Worm (Caenorhabditis elegans): Measurements from ENCODE around the gene Y54F10BM.22.

Gene Y54F10BM.22

DNA sequence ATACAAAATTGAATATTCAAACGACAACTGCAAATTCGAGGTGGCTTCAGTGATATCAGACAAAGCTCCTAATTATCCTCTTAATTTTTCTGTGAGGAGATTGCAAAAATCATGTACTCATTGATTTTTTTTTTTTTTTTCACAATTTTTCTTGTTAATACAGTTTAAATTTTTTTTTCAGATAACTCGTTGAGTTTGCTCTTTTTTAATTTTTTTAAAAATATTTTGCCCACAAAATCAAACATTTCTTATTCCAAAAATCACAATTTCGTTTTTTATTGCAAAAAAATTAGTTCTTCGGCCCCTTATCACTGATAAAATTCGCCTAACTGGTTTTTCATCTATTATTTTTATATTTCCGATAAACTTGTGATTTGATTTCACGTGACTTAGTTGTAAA is 3.9 kb upstream of the Y54F10BM.22 start, which contains the start of gene Y54F10BM.21:
TSS of gene Y54F10BM.21 (plus strand) at position 301 of the 400 bp plus-strand sequence.
- TF ChIP-seq zag-1 (tag; optimal IDR thresholded peaks at IDR 0.05): no peak
- no peak for TF ChIP-seq nhr-129 (tag; optimal IDR thresholded peaks at IDR 0.05)
- TF ChIP-seq egl-27 (tag; optimal IDR thresholded peaks at IDR 0.05): no peak

DNA sequence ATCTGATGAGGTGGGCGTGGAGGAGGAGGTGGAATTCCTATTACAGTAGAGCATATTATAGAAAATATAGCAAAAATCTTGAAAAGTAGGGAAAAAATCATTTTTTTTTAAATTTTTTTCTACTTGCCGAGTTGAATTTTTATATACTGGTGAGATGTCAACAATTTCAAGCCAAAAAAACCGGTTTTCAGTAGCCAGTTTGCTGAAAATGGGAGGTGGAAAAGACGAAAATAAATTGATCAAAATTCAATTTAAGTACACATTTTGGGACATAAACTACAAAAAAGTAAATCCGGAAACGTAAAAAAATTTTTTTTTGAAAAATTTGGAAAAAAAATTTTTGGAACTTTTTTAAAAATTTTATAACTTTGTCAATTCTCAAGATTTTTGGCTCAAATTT is 1.2 kb upstream of the Y54F10BM.22 start, which contains the start of gene Y54F10BM.23:
TSS of gene Y54F10BM.23 (minus strand) at position 101 of the 400 bp plus-strand sequence.
- TF ChIP-seq sem-4 (tag; optimal IDR thresholded peaks at IDR 0.05) (no peak), nhr-25 (tag; optimal IDR thresholded peaks at IDR 0.05) (no peak), nhr-10 (tag; optimal IDR thresholded peaks at IDR 0.05) (no peak)

ce11 chrIII:2281975-2282957 is 1.6 kb downstream of the Y54F10BM.22 start, which contains the start of gene Y54F10BM.3:
Y54F10BM.3 (plus strand) TSS chrIII:2282025.
- TF ChIP-seq ama-1 (optimal IDR thresholded peaks at IDR 0.05): no peak
- TF ChIP-seq lin-11 (tag; optimal IDR thresholded peaks at IDR 0.05): no peak
- no peak for TF ChIP-seq ztf-4 (tag; optimal IDR thresholded peaks at IDR 0.05)
- TF ChIP-seq Y55F3AM.14 (GFP tag; optimal IDR thresholded peaks at IDR 0.05): no peak
- no peak for TF ChIP-seq nhr-21 (tag; optimal IDR thresholded peaks at IDR 0.05)
- TF ChIP-seq lin-39 (tag; optimal IDR thresholded peaks at IDR 0.05): no peak
- no peak for TF ChIP-seq nhr-10 (tag; optimal IDR thresholded peaks at IDR 0.05)
- no peak for TF ChIP-seq alr-1 (tag; optimal IDR thresholded peaks at IDR 0.05)
- TF ChIP-seq blmp-1 (tag; optimal IDR thresholded peaks at IDR 0.05; ENCODE audit: insufficient read depth): no peak
- no peak for TF ChIP-seq elt-3 (tag; optimal IDR thresholded peaks at IDR 0.05)
- TF ChIP-seq mab-5 (tag; optimal IDR thresholded peaks at IDR 0.05): no peak
- TF ChIP-seq nhr-237 (tag; optimal IDR thresholded peaks at IDR 0.05): no peak
- no peak for TF ChIP-seq C34F6.9 (tag; optimal IDR thresholded peaks at IDR 0.05)
- TF ChIP-seq peb-1 (tag; optimal IDR thresholded peaks at IDR 0.05): no peak
- TF ChIP-seq gmeb-1 (tag; optimal IDR thresholded peaks at IDR 0.05): no peak
- no peak for TF ChIP-seq nhr-6 (tag; optimal IDR thresholded peaks at IDR 0.05)

- TF ChIP-seq lsy-2 (tag; optimal IDR thresholded peaks at IDR 0.05): no peak
- no peak for TF ChIP-seq mdl-1 (tag; optimal IDR thresholded peaks at IDR 0.05)
- no peak for TF ChIP-seq zag-1 (tag; optimal IDR thresholded peaks at IDR 0.05)
- no peak for TF ChIP-seq F13H6.1 (tag; optimal IDR thresholded peaks at IDR 0.05)
- no peak for TF ChIP-seq alr-1 (tag; optimal IDR thresholded peaks at IDR 0.05)
- TF ChIP-seq nhr-10 (tag; optimal IDR thresholded peaks at IDR 0.05): no peak
- TF ChIP-seq nhr-6 (tag; optimal IDR thresholded peaks at IDR 0.05): no peak
- TF ChIP-seq elt-1 (tag; optimal IDR thresholded peaks at IDR 0.05): no peak
- TF ChIP-seq aly-2 (tag; optimal IDR thresholded peaks at IDR 0.05): no peak
- no peak for TF ChIP-seq mbf-1 (tag; optimal IDR thresholded peaks at IDR 0.05)
These were observed 2.7 kb downstream of the Y54F10BM.22 start for ce11 chrIII:2283341-2283847.

ce11 chrIII:2288261-2288660 is 7.6 kb downstream of the Y54F10BM.22 start:
- no peak for TF ChIP-seq mdl-1 (tag; optimal IDR thresholded peaks at IDR 0.05)
- no peak for TF ChIP-seq nhr-25 (tag; optimal IDR thresholded peaks at IDR 0.05)
- no peak for TF ChIP-seq ztf-11 (tag; optimal IDR thresholded peaks at IDR 0.05)
- TF ChIP-seq blmp-1 (tag; optimal IDR thresholded peaks at IDR 0.05; ENCODE audit: insufficient read depth): no peak
- TF ChIP-seq fos-1 (tag; optimal IDR thresholded peaks at IDR 0.05): no peak
- TF ChIP-seq unc-55 (GFP tag; optimal IDR thresholded peaks at IDR 0.05): no peak
- TF ChIP-seq nhr-6 (tag; optimal IDR thresholded peaks at IDR 0.05): no peak
- TF ChIP-seq unc-39 (tag; optimal IDR thresholded peaks at IDR 0.05): no peak
- no peak for TF ChIP-seq nhr-11 (tag; optimal IDR thresholded peaks at IDR 0.05)
- TF ChIP-seq ztf-4 (tag; optimal IDR thresholded peaks at IDR 0.05): no peak
- no peak for TF ChIP-seq lin-11 (tag; optimal IDR thresholded peaks at IDR 0.05)
